Fruit fly (Drosophila melanogaster) S2 (cell line): ENCODE measurements around the gene cni.

Experiments
- CG8478 ChIP-seq: fragments of >200 bp; optimal IDR thresholded peaks from 2 replicates; lab custom pipeline; 2018
- CTCF ChIP-seq, 2 experiments: fragments of >200 bp; optimal IDR thresholded peaks; 2 replicates each; lab custom pipeline; 2018

cni gene

dm6 chr2L:16268869-16269231, 41.7 kb downstream of the cni start:
- TF ChIP-seq CTCF (optimal IDR thresholded peaks at IDR 0.05; lab: Kevin White, UChicago) = no peak
- TF ChIP-seq CG8478 (lab: Kevin White, UChicago) = no peak

dm6 chr2L:16268107-16268539, 42.4 kb downstream of the cni start:
- TF ChIP-seq CG8478 (lab: Kevin White, UChicago) (no peak), CTCF (optimal IDR thresholded peaks at IDR 0.05; lab: Kevin White, UChicago) (no peak)

- TF ChIP-seq CTCF (optimal IDR thresholded peaks at IDR 0.05; lab: Kevin White, UChicago) (no peak), CG8478 (lab: Kevin White, UChicago) (no peak)
These were observed 43.1 kb downstream of the cni start for dm6 chr2L:16267159-16268065.

dm6 chr2L:16263723-16264122, 46.8 kb downstream of the cni start:
- TF ChIP-seq CG8478 (lab: Kevin White, UChicago) = no peak
- no peak for TF ChIP-seq CTCF (optimal IDR thresholded peaks at IDR 0.05; lab: Kevin White, UChicago)

- TF ChIP-seq CTCF (optimal IDR thresholded peaks at IDR 0.05; lab: Kevin White, UChicago) = no peak
- no peak for TF ChIP-seq CG8478 (lab: Kevin White, UChicago)
These were observed 48.8 kb downstream of the cni start, which contains the start of the genes twe and CG4935 for dm6 chr2L:16261576-16262217. Gene twe, minus strand, starts transcription at chr2L:16261877. Gene CG4935, plus strand, starts transcription at chr2L:16262141.
